Worm (Caenorhabditis elegans) whole organism, dauer: ENCODE measurements around the gene C54D2.6.

ENCODE experiments used
- unc-62 ChIP-seq: sonication (generic microtip); optimal IDR thresholded peaks from 2 replicates; lab custom pipeline; 2017; ENCODE audit warnings: missing biosample characterization, missing genetic modification reagents, missing genetic modification characterization

C54D2.6 gene

DNA sequence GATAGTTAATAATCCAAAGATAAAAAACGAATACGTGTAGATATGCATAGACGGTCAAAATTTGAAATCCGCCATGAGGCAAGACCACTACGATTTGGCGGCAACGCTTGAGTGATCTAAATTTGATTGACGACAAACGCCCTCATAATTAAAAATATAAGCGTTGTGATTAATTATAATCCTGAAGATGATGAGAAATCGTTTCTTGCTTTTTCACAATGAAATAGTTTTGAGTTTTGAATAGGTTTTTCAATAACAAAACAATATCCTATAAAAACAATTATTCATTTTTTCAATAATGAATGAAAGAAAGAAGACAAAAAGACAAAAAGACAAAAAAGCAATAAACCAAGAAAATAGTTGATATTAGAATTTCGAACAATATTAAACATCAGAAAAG, at the start of gene C54D2.6:
TSS of gene C54D2.6 (minus strand) at position 101 of the 400 bp plus-strand sequence.
- TF ChIP-seq unc-62 (GFP tag; lab: Kevin White, UChicago), result no peak

DNA sequence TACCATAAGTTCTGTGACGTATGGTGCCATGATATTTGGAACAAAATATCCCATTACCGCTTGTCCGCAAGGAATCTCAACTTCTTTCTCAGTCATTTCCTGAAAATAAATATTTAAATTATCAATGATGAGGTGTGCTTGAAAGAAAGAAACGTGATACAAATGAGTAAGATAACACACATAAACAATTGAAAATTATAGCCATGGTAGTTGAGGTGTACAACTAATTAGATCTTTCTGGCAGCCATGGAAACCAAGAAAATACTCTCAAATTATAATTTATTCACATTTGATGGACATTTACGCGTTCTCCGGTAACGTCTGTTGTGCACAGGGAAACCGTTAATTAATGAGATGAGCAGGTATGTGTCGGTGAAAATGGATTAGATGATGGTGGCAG, 45.0 kb upstream of the C54D2.6 start, which contains the start of gene C39D10.5:
TSS of gene C39D10.5 (minus strand) at position 101 of the 400 bp plus-strand sequence.
- no peak for TF ChIP-seq unc-62 (GFP tag; lab: Kevin White, UChicago)

ce11 chrX:7888915-7889314, 41.6 kb upstream of the C54D2.6 start, which contains the start of gene C39D10.2:
Gene C39D10.2, plus strand, starts transcription at chrX:7889215.
- no peak for TF ChIP-seq unc-62 (GFP tag; lab: Kevin White, UChicago)

ce11 chrX:7886200-7886599, 38.9 kb upstream of the C54D2.6 start:
- TF ChIP-seq unc-62 (GFP tag; lab: Kevin White, UChicago), result no peak

ce11 chrX:7883994-7884393, 36.7 kb upstream of the C54D2.6 start, which contains the start of gene pcyt-2.2:
Gene pcyt-2.2, plus strand, starts transcription at chrX:7884294.
- no peak for TF ChIP-seq unc-62 (GFP tag; lab: Kevin White, UChicago)

DNA sequence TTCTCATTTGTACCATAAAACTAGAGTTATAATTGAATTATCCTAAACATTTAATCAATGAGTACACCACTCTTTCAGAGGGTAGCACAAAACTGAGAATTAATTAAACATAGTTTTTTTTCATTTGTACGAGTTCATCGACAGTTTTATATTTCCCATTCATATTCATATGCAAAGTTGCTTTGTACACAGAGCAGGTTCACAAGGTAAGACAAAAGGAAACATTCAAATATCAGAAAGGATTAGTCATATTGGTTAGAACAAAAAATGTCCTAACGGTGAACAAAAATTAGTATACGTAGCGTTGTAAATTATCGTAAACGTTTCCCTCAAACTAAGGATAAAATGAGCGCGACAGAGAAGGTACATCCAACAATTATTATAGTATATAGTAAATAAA, 34.0 kb upstream of the C54D2.6 start:
- no peak for TF ChIP-seq unc-62 (GFP tag; lab: Kevin White, UChicago)

DNA sequence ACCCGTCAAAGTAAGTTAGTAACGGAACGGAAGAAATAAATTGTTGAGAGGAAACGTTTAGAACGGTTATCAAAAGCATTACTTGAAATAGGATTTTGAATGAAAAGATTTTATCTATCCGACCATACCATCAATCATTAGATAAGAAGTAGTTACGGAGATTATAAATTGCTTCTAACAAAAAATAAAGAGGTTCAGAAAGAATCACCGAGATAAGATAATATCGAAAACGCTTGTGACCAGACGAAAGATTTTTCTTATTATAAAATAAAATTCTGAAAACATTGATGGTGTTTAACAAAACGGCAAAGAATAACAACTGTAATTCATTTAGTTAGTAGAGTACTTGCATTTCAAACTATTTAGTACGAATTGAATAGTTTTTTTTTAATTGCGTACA, 33.5 kb upstream of the C54D2.6 start, which contains the start of gene C39D10.8:
TSS of gene C39D10.8 (minus strand) at position 101 of the 400 bp plus-strand sequence.
- TF ChIP-seq unc-62 (GFP tag; lab: Kevin White, UChicago), result no peak

ce11 chrX:7875854-7876253, 28.5 kb upstream of the C54D2.6 start, which contains the start of gene cca-1:
Gene cca-1, minus strand, starts transcription at chrX:7875954.
- TF ChIP-seq unc-62 (GFP tag; lab: Kevin White, UChicago), result no peak

ce11 chrX:7873350-7873749, 26.0 kb upstream of the C54D2.6 start:
- no peak for TF ChIP-seq unc-62 (GFP tag; lab: Kevin White, UChicago)

ce11 chrX:7867307-7867706, 20.0 kb upstream of the C54D2.6 start:
- TF ChIP-seq unc-62 (GFP tag; lab: Kevin White, UChicago), result no peak

DNA sequence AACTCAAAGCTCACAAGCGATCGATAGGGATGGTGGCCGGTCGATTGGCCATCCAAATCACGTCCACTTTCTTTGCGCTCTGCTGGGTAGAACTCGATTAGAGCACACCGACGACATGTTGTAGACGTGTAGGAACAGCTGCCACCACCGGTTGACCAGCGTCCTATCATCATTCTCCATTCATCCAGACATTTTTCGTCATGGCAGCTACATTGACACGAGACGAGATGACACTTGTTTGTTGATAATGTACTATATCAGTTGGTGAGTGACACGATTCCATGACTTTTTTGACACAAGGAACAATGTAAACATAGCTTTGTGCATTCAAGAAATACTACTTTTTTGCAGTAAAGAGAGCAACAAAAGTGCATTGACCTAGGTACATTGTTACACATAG, 19.2 kb upstream of the C54D2.6 start:
- no peak for TF ChIP-seq unc-62 (GFP tag; lab: Kevin White, UChicago)

- no peak for TF ChIP-seq unc-62 (GFP tag; lab: Kevin White, UChicago)
Measured at ce11 chrX:7842241-7842640, 5.1 kb downstream of the C54D2.6 start, which contains the start of gene idpp-11. Gene idpp-11, plus strand, starts transcription at chrX:7842541.

DNA sequence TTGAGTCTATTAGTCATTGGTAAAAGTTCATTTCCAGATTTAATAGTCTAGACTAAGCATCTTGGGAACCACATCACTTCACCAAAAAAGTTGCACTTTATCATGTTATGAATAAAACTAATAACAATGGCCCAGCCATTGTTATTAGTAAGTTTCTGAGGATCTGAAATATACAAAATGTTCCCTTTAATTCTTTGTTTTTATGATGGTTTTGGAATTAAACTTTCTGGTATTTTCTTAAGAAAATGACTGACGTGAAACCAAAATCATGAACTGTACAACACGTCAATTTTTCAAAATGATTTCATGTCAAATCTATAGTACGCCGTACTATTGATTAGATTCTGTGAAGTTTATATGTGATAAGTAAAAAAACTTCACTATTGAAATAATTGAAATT, 7.3 kb downstream of the C54D2.6 start:
- no peak for TF ChIP-seq unc-62 (GFP tag; lab: Kevin White, UChicago)

ce11 chrX:7838582-7838981, 8.7 kb downstream of the C54D2.6 start, which contains the start of gene nlp-101:
Gene nlp-101, plus strand, starts transcription at chrX:7838882.
- no peak for TF ChIP-seq unc-62 (GFP tag; lab: Kevin White, UChicago)

DNA sequence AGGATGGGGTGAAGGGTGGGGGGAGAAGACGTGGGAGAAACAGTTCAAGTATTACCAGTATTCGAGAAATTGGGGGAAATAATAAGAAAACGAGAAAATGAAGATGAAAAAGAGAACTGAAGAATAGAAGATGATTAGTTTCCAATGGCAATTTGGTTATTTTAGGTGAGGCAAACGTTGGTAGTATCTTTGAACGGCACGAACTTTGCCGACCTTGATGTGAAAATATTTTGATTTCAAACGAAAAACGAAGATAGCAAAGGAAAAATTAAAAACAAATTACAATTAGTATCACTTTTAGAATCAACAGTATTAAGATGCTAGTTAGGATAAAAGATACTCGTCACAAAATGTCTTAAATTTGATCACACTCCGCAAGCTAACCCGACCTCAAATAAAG, 13.2 kb downstream of the C54D2.6 start, which contains the start of gene sul-3:
TSS of gene sul-3 (minus strand) at position 101 of the 400 bp plus-strand sequence.
- TF ChIP-seq unc-62 (GFP tag; lab: Kevin White, UChicago), result no peak

- TF ChIP-seq unc-62 (GFP tag; lab: Kevin White, UChicago), result no peak
Measured at ce11 chrX:7827989-7828388, 19.3 kb downstream of the C54D2.6 start.

- TF ChIP-seq unc-62 (GFP tag; lab: Kevin White, UChicago), result no peak
Measured at ce11 chrX:7826590-7827260, 20.6 kb downstream of the C54D2.6 start.
